Fruit fly (Drosophila melanogaster): ENCODE measurements around the gene CG15239.

Gene CG15239

dm6 chrX:3845340-3846161, 38.4 kb upstream of the CG15239 start (continued):
- TF ChIP-seq Dip3 (GFP tag; optimal IDR thresholded peaks at IDR 0.05) (no peak), CG14050 (GFP tag; IDR thresholded peaks at IDR 0.05) (0 out of 3 replicates have a peak, but pooled peaks have one; percentile 34), Myb (GFP tag; optimal IDR thresholded peaks at IDR 0.05) (no peak), CG30431 (GFP tag; optimal IDR thresholded peaks at IDR 0.05) (no peak), gfzf (GFP tag; optimal IDR thresholded peaks at IDR 0.05) (no peak), Mes4 (GFP tag; optimal IDR thresholded peaks at IDR 0.05) (no peak), Lhr (GFP tag; optimal IDR thresholded peaks at IDR 0.05) (no peak), CG4707 (GFP tag; optimal IDR thresholded peaks at IDR 0.05) (no peak), dimm (GFP tag; IDR thresholded peaks at IDR 0.05) (no peak), CG7271 (tag; optimal IDR thresholded peaks at IDR 0.05) (no peak), NC2α (GFP tag; optimal IDR thresholded peaks at IDR 0.05) (no peak), CG8290 (GFP tag; optimal IDR thresholded peaks at IDR 0.05) (no peak), CG8290 (tag; optimal IDR thresholded peaks at IDR 0.05) (no peak), HHEX (GFP tag; optimal IDR thresholded peaks at IDR 0.05) (peak; percentile 34), ro (GFP tag; IDR thresholded peaks at IDR 0.05) (no peak), Dll (GFP tag; IDR thresholded peaks at IDR 0.05; ENCODE audit: partially characterized antibody) (no peak), CG32772 (GFP tag; IDR thresholded peaks at IDR 0.05) (no peak), bsh (GFP tag; optimal IDR thresholded peaks at IDR 0.05) (peak; percentile 26 to 28), CG13123 (GFP tag; optimal IDR thresholded peaks at IDR 0.05) (no peak), Dad (GFP tag; optimal IDR thresholded peaks at IDR 0.05) (no peak), Lim3 (GFP tag; IDR thresholded peaks at IDR 0.05) (no peak), so (GFP tag; IDR thresholded peaks at IDR 0.05) (peak; percentile 56; the same call in 1 of the 3 replicates), D19A (tag; optimal IDR thresholded peaks at IDR 0.05) (no peak), Usf (GFP tag; optimal IDR thresholded peaks at IDR 0.05) (no peak), disco-r (GFP tag; optimal IDR thresholded peaks at IDR 0.05) (no peak), Blimp-1 (GFP tag; optimal IDR thresholded peaks at IDR 0.05) (peak; percentile 27), CG43689 (GFP tag; IDR thresholded peaks at IDR 0.05) (no peak), CoRest (tag; optimal IDR thresholded peaks at IDR 0.05) (no peak), MTF-1 (GFP tag; optimal IDR thresholded peaks at IDR 0.05; ENCODE audit: borderline replicate concordance) (peak; percentile 2), crol (GFP tag; IDR thresholded peaks at IDR 0.05) (no peak), fu2 (GFP tag; optimal IDR thresholded peaks at IDR 0.05) (no peak), CG6791 (GFP tag; IDR thresholded peaks at IDR 0.05; ENCODE audit: partially characterized antibody) (no peak), H15 (GFP tag; IDR thresholded peaks at IDR 0.05) (no peak), Elba2 (GFP tag; optimal IDR thresholded peaks at IDR 0.05) (no peak), Deaf1 (tag; optimal IDR thresholded peaks at IDR 0.05) (peak; percentile 87), slou (GFP tag; optimal IDR thresholded peaks at IDR 0.05) (no peak), B-H1 (GFP tag; IDR thresholded peaks at IDR 0.05) (no peak), gcm2 (GFP tag; optimal IDR thresholded peaks at IDR 0.05) (no peak), CG10366 (GFP tag; IDR thresholded peaks at IDR 0.05) (no peak), CG18476 (GFP tag; optimal IDR thresholded peaks at IDR 0.05) (no peak), ranshi (GFP tag; IDR thresholded peaks at IDR 0.05) (no peak), pho (GFP tag; optimal IDR thresholded peaks at IDR 0.05) (no peak), CG14667 (GFP tag; IDR thresholded peaks at IDR 0.05) (no peak), CG6854 (GFP tag; optimal IDR thresholded peaks at IDR 0.05) (peak; percentile 56), CG5180 (GFP tag; optimal IDR thresholded peaks at IDR 0.05) (peak; percentile 2), corto (GFP tag; optimal IDR thresholded peaks at IDR 0.05) (no peak), nerfin-1 (tag; optimal IDR thresholded peaks at IDR 0.05) (no peak), CG3726 (GFP tag; IDR thresholded peaks at IDR 0.05) (no peak), Doc3 (GFP tag; IDR thresholded peaks at IDR 0.05; ENCODE audit: partially characterized antibody) (no peak), cad (GFP tag; optimal IDR thresholded peaks at IDR 0.05) (no peak)
